Worm (Caenorhabditis elegans) whole organism, L1 larva: ENCODE results near the gene col-170.

ENCODE experiments used
- aly-2 ChIP-seq: fragments of 150-350 bp; optimal IDR thresholded peaks from 2 replicates; lab custom pipeline; 2014; ENCODE audit warnings: missing biosample characterization, missing genetic modification characterization
- dpl-1 ChIP-seq, 3 experiments: fragments of 150-350 bp in 2 of 3; sonication (generic microtip) in 1 of 3; optimal IDR thresholded peaks; 2 replicates each; lab custom pipeline; 2014 to 2017; ENCODE audit warnings: missing biosample characterization in 3 of 3, missing genetic modification characterization in 3 of 3, missing genetic modification reagents in 3 of 3
- efl-3 ChIP-seq: fragments of 200-800 bp; sonication (Bioruptor generic); optimal IDR thresholded peaks from 2 replicates; lab custom pipeline; 2018; ENCODE audit warnings: mild to moderate bottlenecking, missing genetic modification characterization, missing compliant biosample characterization
- ets-5 ChIP-seq: fragments of 200-800 bp; sonication (Bioruptor generic); IDR thresholded peaks from 2 replicates; pipeline ENCODE4 v1.3.6; 2022; ENCODE audit warnings: missing genetic modification characterization, missing compliant biosample characterization
- fos-1 ChIP-seq: fragments of 150-350 bp; optimal IDR thresholded peaks from 2 replicates; lab custom pipeline; 2014; ENCODE audit warnings: missing biosample characterization, missing genetic modification characterization
- nhr-237 ChIP-seq: fragments of 150-350 bp; optimal IDR thresholded peaks from 2 replicates; lab custom pipeline; 2014; ENCODE audit warnings: missing biosample characterization, missing genetic modification characterization
- nhr-90 ChIP-seq: sonication (generic microtip); optimal IDR thresholded peaks from 2 replicates; lab custom pipeline; 2016; ENCODE audit warnings: mild to moderate bottlenecking, missing genetic modification characterization, missing compliant biosample characterization; ENCODE audit not compliant: poor library complexity
- unc-62 ChIP-seq: fragments of 150-350 bp; optimal IDR thresholded peaks from 2 replicates; lab custom pipeline; 2014; ENCODE audit warnings: missing biosample characterization, missing genetic modification reagents, missing genetic modification characterization

DNA sequence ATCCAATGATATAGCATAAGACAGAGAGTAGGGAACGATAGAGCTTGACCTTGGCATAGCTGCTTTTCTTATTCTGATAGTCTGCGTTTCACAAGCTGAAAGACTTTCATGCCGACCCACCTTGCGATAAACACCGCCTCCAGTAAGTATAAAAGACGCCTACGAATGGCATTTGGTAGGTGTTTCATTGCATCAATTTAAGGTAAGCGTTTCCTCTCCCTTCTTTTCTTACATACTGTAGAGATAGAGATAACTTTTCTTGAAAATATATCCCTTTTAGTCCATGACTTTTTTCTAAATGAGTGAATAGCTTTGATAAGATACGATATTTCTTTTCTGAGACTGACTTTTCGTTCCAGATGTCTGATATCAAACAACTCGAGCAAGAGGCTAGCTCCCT is 8.4 kb upstream of the col-170 start, which contains the start of gene col-167:
- no peak for TF ChIP-seq dpl-1 (GFP tag; optimal IDR thresholded peaks at IDR 0.05; lab: Kevin White, UChicago)
- no peak for TF ChIP-seq nhr-90
- no peak for TF ChIP-seq unc-62 (GFP tag; lab: Kevin White, UChicago)
- TF ChIP-seq efl-3 (GFP tag; lab: Kevin White, UChicago), result no peak
- no peak for TF ChIP-seq nhr-237
- no peak for TF ChIP-seq fos-1 (tag; lab: Kevin White, UChicago)
- no peak for TF ChIP-seq ets-5 (GFP tag; lab: Robert Waterston, UW)
- no peak for TF ChIP-seq aly-2 (tag; lab: Kevin White, UChicago)
